Worm (Caenorhabditis elegans) whole organism, L4 larva: Measurements from ENCODE around the gene lgg-1.

Source experiments
- F26F4.8 ChIP-seq: fragments of 200-800 bp; sonication (Bioruptor generic); conservative IDR thresholded peaks from 2 replicates; pipeline ENCODE4 v1.3.6; 2022; ENCODE audit warnings: missing genetic modification characterization, missing compliant biosample characterization
- F37D6.2 ChIP-seq: sonication (generic microtip); optimal IDR thresholded peaks from 2 replicates; lab custom pipeline; 2016; ENCODE audit warnings: mild to moderate bottlenecking, missing genetic modification characterization, missing compliant biosample characterization
- T20F7.1 ChIP-seq: fragments of 200-800 bp; sonication (Bioruptor generic); optimal IDR thresholded peaks from 2 replicates; lab custom pipeline; 2018; ENCODE audit warnings: mild to moderate bottlenecking, missing genetic modification characterization, missing compliant biosample characterization
- T26A8.4 ChIP-seq: fragments of 200-800 bp; sonication (Bioruptor generic); IDR thresholded peaks from 2 replicates; pipeline ENCODE4 v1.3.6; 2022; ENCODE audit warnings: missing genetic modification characterization, missing compliant biosample characterization
- aha-1 ChIP-seq: fragments of 150-350 bp; peaks from one replicate; lab custom pipeline; 2014; ENCODE audit warnings: missing biosample characterization, missing genetic modification characterization
- ama-1 ChIP-seq: fragments of 150-350 bp; optimal IDR thresholded peaks from 2 replicates; lab custom pipeline; 2014; ENCODE audit warnings: inconsistent platforms, mixed read lengths
- arid-1 ChIP-seq: fragments of 200-800 bp; sonication (Bioruptor generic); conservative IDR thresholded peaks from 2 replicates; pipeline ENCODE4 v1.3.6; 2022; ENCODE audit warnings: missing genetic modification reagents, missing genetic modification characterization, missing compliant biosample characterization
- ceh-20 ChIP-seq: fragments of 200-800 bp; sonication (Bioruptor generic); IDR thresholded peaks from 2 replicates; pipeline ENCODE4 v1.3.6; 2022; ENCODE audit warnings: missing genetic modification reagents, missing genetic modification characterization, missing compliant biosample characterization
- ceh-28 ChIP-seq: fragments of 150-350 bp; optimal IDR thresholded peaks from 2 replicates; lab custom pipeline; 2014; ENCODE audit warnings: missing biosample characterization, missing genetic modification reagents, missing genetic modification characterization
- daf-16 ChIP-seq, 3 experiments: sonication (generic microtip); optimal IDR thresholded peaks; 2 replicates each; lab custom pipeline; 2016 to 2017; ENCODE audit warnings: missing genetic modification characterization in 3 of 3, missing genetic modification reagents in 3 of 3, mild to moderate bottlenecking in 2 of 3, missing compliant biosample characterization in 2 of 3, missing biosample characterization in 1 of 3, moderate library complexity in 1 of 3
- dmd-8 ChIP-seq: fragments of 200-800 bp; sonication (Bioruptor generic); IDR thresholded peaks from 2 replicates; pipeline ENCODE4 v1.3.6; 2022; ENCODE audit warnings: missing genetic modification characterization, missing compliant biosample characterization
- dpl-1 ChIP-seq: fragments of 150-350 bp; optimal IDR thresholded peaks from 2 replicates; lab custom pipeline; 2014; ENCODE audit warnings: missing biosample characterization, missing genetic modification reagents, missing genetic modification characterization
- dve-1 ChIP-seq: sonication (generic microtip); optimal IDR thresholded peaks from 2 replicates; lab custom pipeline; 2017; ENCODE audit warnings: antibody characterized with exemption, mild to moderate bottlenecking, missing genetic modification characterization, missing compliant biosample characterization; ENCODE audit not compliant: insufficient read depth
- hif-1 ChIP-seq, 2 experiments: sonication (generic microtip); optimal IDR thresholded peaks; 2 replicates each; lab custom pipeline; 2016 to 2017; ENCODE audit warnings: missing compliant biosample characterization in 2 of 2, missing genetic modification characterization in 2 of 2, missing genetic modification reagents in 2 of 2, missing genotype in 2 of 2, mild to moderate bottlenecking in 1 of 2
- hlh-11 ChIP-seq: fragments of 200-800 bp; sonication (Bioruptor generic); optimal IDR thresholded peaks from 2 replicates; lab custom pipeline; 2018; ENCODE audit warnings: mild to moderate bottlenecking, missing genetic modification characterization, missing compliant biosample characterization
- hlh-30 ChIP-seq: sonication (generic microtip); optimal IDR thresholded peaks from 2 replicates; lab custom pipeline; 2017; ENCODE audit warnings: antibody characterized with exemption, mild to moderate bottlenecking, missing genetic modification characterization, missing compliant biosample characterization; ENCODE audit not compliant: insufficient read depth
- hmg-1.1 ChIP-seq: fragments of 200-800 bp; sonication (Bioruptor generic); IDR thresholded peaks from 2 replicates; pipeline ENCODE4 v1.3.6; 2022; ENCODE audit warnings: missing genetic modification reagents, missing genetic modification characterization, missing compliant biosample characterization
- lin-13 ChIP-seq: fragments of 150-350 bp; optimal IDR thresholded peaks from 2 replicates; lab custom pipeline; 2014; ENCODE audit warnings: missing biosample characterization, missing genetic modification reagents, missing genetic modification characterization
- lin-38 ChIP-seq: fragments of 200-800 bp; sonication (Bioruptor generic); IDR thresholded peaks from 2 replicates; pipeline ENCODE4 v1.3.6; 2022; ENCODE audit warnings: missing genetic modification reagents, missing genetic modification characterization, missing compliant biosample characterization
- lir-3 ChIP-seq: sonication (generic microtip); optimal IDR thresholded peaks from 2 replicates; lab custom pipeline; 2016; ENCODE audit warnings: mild to moderate bottlenecking, missing genetic modification characterization, missing compliant biosample characterization
- lsy-2 ChIP-seq, 2 experiments: fragments of 150-350 bp in 1 of 2; sonication (generic microtip) in 1 of 2; optimal IDR thresholded peaks; 2 replicates each; lab custom pipeline; 2014 to 2017; ENCODE audit warnings: missing biosample characterization in 2 of 2, missing genetic modification characterization in 2 of 2
- madf-5 ChIP-seq, 2 experiments: fragments of 200-800 bp; sonication (Bioruptor generic); IDR thresholded peaks; 2 replicates each; pipeline ENCODE4 v1.3.6; 2022; ENCODE audit warnings: missing compliant biosample characterization in 2 of 2, missing genetic modification characterization in 2 of 2
- mdl-1 ChIP-seq, 2 experiments: fragments of 150-350 bp in 1 of 2; sonication (generic microtip) in 1 of 2; optimal IDR thresholded peaks; 2 replicates each; lab custom pipeline; 2014 to 2017; ENCODE audit warnings: missing biosample characterization in 2 of 2, missing genetic modification characterization in 2 of 2
- mep-1 ChIP-seq: fragments of 150-350 bp; sonication (generic microtip); optimal IDR thresholded peaks from 3 replicates; lab custom pipeline; 2014; ENCODE audit warnings: missing biosample characterization, missing genetic modification characterization
- mes-2 ChIP-seq: sonication (generic microtip); optimal IDR thresholded peaks from 2 replicates; lab custom pipeline; 2016; ENCODE audit warnings: missing genotype, mild to moderate bottlenecking, missing genetic modification characterization, missing compliant biosample characterization; ENCODE audit not compliant: poor library complexity, severe bottlenecking
- mxl-2 ChIP-seq: fragments of 200-800 bp; sonication (Bioruptor generic); conservative IDR thresholded peaks from 2 replicates; pipeline ENCODE4 v1.3.6; 2022; ENCODE audit warnings: missing genetic modification reagents, missing genetic modification characterization, missing compliant biosample characterization
- mxl-3 ChIP-seq: fragments of 200-800 bp; sonication (Bioruptor generic); optimal IDR thresholded peaks from 2 replicates; lab custom pipeline; 2018; ENCODE audit warnings: mild to moderate bottlenecking, missing genetic modification characterization, missing compliant biosample characterization
- nhr-10 ChIP-seq: fragments of 150-350 bp; optimal IDR thresholded peaks from 2 replicates; lab custom pipeline; 2014; ENCODE audit warnings: missing biosample characterization, missing genetic modification characterization
- nhr-11 ChIP-seq: fragments of 150-350 bp; optimal IDR thresholded peaks from 2 replicates; lab custom pipeline; 2014; ENCODE audit warnings: missing biosample characterization, missing genetic modification characterization
- nhr-111 ChIP-seq: fragments of 200-800 bp; sonication (Bioruptor generic); optimal IDR thresholded peaks from 2 replicates; lab custom pipeline; 2018; ENCODE audit warnings: mild to moderate bottlenecking, missing genetic modification characterization, missing compliant biosample characterization
- nhr-28 ChIP-seq: fragments of 150-350 bp; optimal IDR thresholded peaks from 2 replicates; lab custom pipeline; 2014; ENCODE audit warnings: missing biosample characterization, missing genetic modification characterization
- nhr-42 ChIP-seq: fragments of 200-800 bp; sonication (Bioruptor generic); IDR thresholded peaks from 2 replicates; pipeline ENCODE4 v1.3.6; 2022; ENCODE audit warnings: missing genetic modification characterization, missing compliant biosample characterization
- nhr-6 ChIP-seq: fragments of 150-350 bp; optimal IDR thresholded peaks from 2 replicates; lab custom pipeline; 2014; ENCODE audit warnings: missing biosample characterization, missing genetic modification characterization
- pha-4 ChIP-seq, 2 experiments: fragments of 150-350 bp in 1 of 2; fragments of 200-800 bp in 1 of 2; sonication (Bioruptor generic) in 1 of 2; IDR thresholded peaks in 1 of 2; optimal IDR thresholded peaks in 1 of 2; 2 replicates each; pipeline versions ENCODE4 v1.3.6 to Lab custom; 2014 to 2022; ENCODE audit warnings: missing genetic modification characterization in 2 of 2, missing genetic modification reagents in 2 of 2, missing biosample characterization in 1 of 2, missing compliant biosample characterization in 1 of 2
- pqm-1 ChIP-seq: sonication (generic microtip); optimal IDR thresholded peaks from 2 replicates; lab custom pipeline; 2017; ENCODE audit warnings: missing biosample characterization, missing genetic modification characterization
- rbr-2 ChIP-seq: sonication (generic microtip); optimal IDR thresholded peaks from 2 replicates; lab custom pipeline; 2016; ENCODE audit warnings: missing genotype, missing genetic modification characterization, missing compliant biosample characterization
- sdz-12 ChIP-seq: fragments of 200-800 bp; sonication (Bioruptor generic); optimal IDR thresholded peaks from 2 replicates; lab custom pipeline; 2018; ENCODE audit warnings: mild to moderate bottlenecking, missing genetic modification characterization, missing compliant biosample characterization
- skn-1 ChIP-seq: fragments of 150-350 bp; optimal IDR thresholded peaks from 2 replicates; lab custom pipeline; 2014; ENCODE audit warnings: missing biosample characterization, missing genetic modification characterization
- spr-3 ChIP-seq: fragments of 200-800 bp; sonication (Bioruptor generic); optimal IDR thresholded peaks from 2 replicates; lab custom pipeline; 2018; ENCODE audit warnings: mild to moderate bottlenecking, missing genetic modification characterization, missing compliant biosample characterization
- unc-130 ChIP-seq: sonication (generic microtip); optimal IDR thresholded peaks from 2 replicates; lab custom pipeline; 2016; ENCODE audit warnings: missing genetic modification reagents, missing genetic modification characterization, missing compliant biosample characterization
- unc-39 ChIP-seq: sonication (generic microtip); optimal IDR thresholded peaks from 2 replicates; lab custom pipeline; 2017; ENCODE audit warnings: missing biosample characterization, missing genetic modification characterization
- zag-1 ChIP-seq: fragments of 150-350 bp; optimal IDR thresholded peaks from 2 replicates; lab custom pipeline; 2014; ENCODE audit warnings: missing biosample characterization, missing genetic modification characterization
- ztf-7 ChIP-seq: fragments of 150-350 bp; optimal IDR thresholded peaks from 2 replicates; lab custom pipeline; 2014; ENCODE audit warnings: missing biosample characterization, missing genetic modification characterization

Gene lgg-1

ce11 chrII:6366696-6367095 lies 19.2 kb upstream of the lgg-1 start, which contains the start of gene ctsa-4.1:
TSS of gene ctsa-4.1 (plus strand) at chrII:6366996.
- no peak for TF ChIP-seq mdl-1 (tag; optimal IDR thresholded peaks at IDR 0.05; lab: Kevin White, UChicago)
- peak; percentile 63 for TF ChIP-seq ztf-7 (tag; lab: Kevin White, UChicago)
- TF ChIP-seq hmg-1.1: no peak
- TF ChIP-seq, all 104 proteins: peak for 1

- TF ChIP-seq hif-1 (tag; optimal IDR thresholded peaks at IDR 0.05; lab: Kevin White, UChicago) (no peak), skn-1 (tag; lab: Kevin White, UChicago) (no peak), mep-1 (no peak), spr-3 (GFP tag; lab: Kevin White, UChicago) (no peak), F26F4.8 (GFP tag; lab: Robert Waterston, UW) (no peak), hlh-11 (tag; lab: Kevin White, UChicago) (no peak), unc-130 (peak; percentile 87), unc-39 (tag; lab: Kevin White, UChicago) (no peak), ceh-28 (tag; lab: Kevin White, UChicago) (no peak), F37D6.2 (tag; lab: Kevin White, UChicago) (no peak), hlh-30 (tag; lab: Kevin White, UChicago) (no peak), lin-38 (peak; percentile 64), ama-1 (lab: Kevin White, UChicago) (no peak), dmd-8 (GFP tag; lab: Robert Waterston, UW) (no peak)
- TF ChIP-seq, all 104 proteins: peak for 2
Observed at ce11 chrII:6365237-6365815, 17.8 kb upstream of the lgg-1 start, which contains the start of the genes ani-2 and clec-88. TSS of gene ani-2 (minus strand) at chrII:6365367. TSS of gene clec-88 (plus strand) at chrII:6365722.

DNA sequence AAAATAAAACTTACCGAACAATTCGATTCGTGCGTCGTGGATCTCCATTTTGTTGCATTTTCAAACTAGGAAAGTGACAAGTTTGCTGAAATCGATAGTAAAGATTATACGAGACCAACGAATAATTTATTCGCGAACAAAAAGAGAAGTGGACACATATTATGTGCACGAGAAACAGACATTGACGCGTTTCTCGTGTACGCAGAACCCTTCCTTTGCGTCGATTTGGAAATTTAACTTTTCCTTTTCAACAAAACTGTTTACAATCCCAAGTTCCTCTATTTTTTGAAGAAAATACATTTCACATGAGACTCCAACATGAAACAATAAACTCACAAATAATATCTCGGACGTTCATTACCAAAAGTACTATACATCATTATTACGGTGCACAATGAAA lies 13.3 kb upstream of the lgg-1 start, which contains the start of gene K10B2.4:
Gene K10B2.4, minus strand, starts transcription at position 138 of the 400 bp plus-strand sequence.
- no peak for TF ChIP-seq madf-5 (GFP tag; IDR thresholded peaks at IDR 0.05; lab: Robert Waterston, UW)
- TF ChIP-seq nhr-10 (tag; lab: Kevin White, UChicago): no peak
- no peak for TF ChIP-seq pha-4 (GFP tag; IDR thresholded peaks at IDR 0.05; lab: Robert Waterston, UW)
- TF ChIP-seq pha-4 (tag; optimal IDR thresholded peaks at IDR 0.05; lab: Kevin White, UChicago): peak; percentile 39
- TF ChIP-seq zag-1: no peak
- no peak for TF ChIP-seq lir-3
- peak; percentile 81 for TF ChIP-seq lin-38
- TF ChIP-seq mdl-1 (tag; optimal IDR thresholded peaks at IDR 0.05; lab: Kevin White, UChicago): peak in 1 of 2 experiments; percentile 30
- TF ChIP-seq mes-2 (tag; lab: Kevin White, UChicago): peak; percentile 90
- no peak for TF ChIP-seq nhr-42 (GFP tag; lab: Robert Waterston, UW)
- peak in 1 of 2 experiments; percentile 8 for TF ChIP-seq hif-1 (tag; optimal IDR thresholded peaks at IDR 0.05; lab: Kevin White, UChicago)
- peak; percentile 30 for TF ChIP-seq mxl-3 (GFP tag; lab: Kevin White, UChicago)
- TF ChIP-seq aha-1 (tag; lab: Kevin White, UChicago): peak; percentile 92
- TF ChIP-seq hmg-1.1: peak; percentile 60
- TF ChIP-seq nhr-6 (tag; lab: Kevin White, UChicago): no peak
- TF ChIP-seq dpl-1 (GFP tag; lab: Kevin White, UChicago): peak; percentile 78
- TF ChIP-seq hlh-30 (tag; lab: Kevin White, UChicago): peak; percentile 53
- peak; percentile 7 for TF ChIP-seq spr-3 (GFP tag; lab: Kevin White, UChicago)
- TF ChIP-seq ceh-20 (GFP tag; lab: Robert Waterston, UW): peak; percentile 46; the same call in 1 of the 2 replicates
- TF ChIP-seq nhr-28 (tag; lab: Kevin White, UChicago): peak; percentile 28
- 0 out of 2 replicates have a peak, but pooled peaks have one; percentile 26 for TF ChIP-seq T26A8.4
- TF ChIP-seq ama-1 (lab: Kevin White, UChicago): peak; percentile 27
- peak; percentile 8 for TF ChIP-seq nhr-11 (tag; lab: Kevin White, UChicago)
- TF ChIP-seq sdz-12 (GFP tag; lab: Kevin White, UChicago): no peak
- peak in 1 of 2 experiments; percentile 87 for TF ChIP-seq lsy-2 (tag; optimal IDR thresholded peaks at IDR 0.05; lab: Kevin White, UChicago)
- no peak for TF ChIP-seq nhr-111
- TF ChIP-seq unc-39 (tag; lab: Kevin White, UChicago): no peak
- TF ChIP-seq dve-1: peak; percentile 35
- TF ChIP-seq mxl-2 (GFP tag; lab: Robert Waterston, UW): no peak
- TF ChIP-seq arid-1: 0 out of 2 replicates have a peak, but pooled peaks have one; percentile 16
- peak; percentile 48 for TF ChIP-seq rbr-2 (tag; lab: Kevin White, UChicago)
- peak; percentile 55 for TF ChIP-seq hlh-11 (tag; lab: Kevin White, UChicago)
- TF ChIP-seq daf-16 (GFP tag; optimal IDR thresholded peaks at IDR 0.05; lab: Kevin White, UChicago): no peak
- peak; percentile 67 for TF ChIP-seq daf-16 (tag; optimal IDR thresholded peaks at IDR 0.05; lab: Kevin White, UChicago)
- TF ChIP-seq lin-13: peak; percentile 36
- TF ChIP-seq pqm-1 (tag; lab: Kevin White, UChicago): no peak
- TF ChIP-seq T20F7.1 (GFP tag; lab: Kevin White, UChicago): peak; percentile 57
- TF ChIP-seq ztf-7 (tag; lab: Kevin White, UChicago): peak; percentile 20
- TF ChIP-seq mep-1: peak; percentile 87
